3 worm cellular contexts compared by ENCODE assay signal in the genomic region with DNA sequence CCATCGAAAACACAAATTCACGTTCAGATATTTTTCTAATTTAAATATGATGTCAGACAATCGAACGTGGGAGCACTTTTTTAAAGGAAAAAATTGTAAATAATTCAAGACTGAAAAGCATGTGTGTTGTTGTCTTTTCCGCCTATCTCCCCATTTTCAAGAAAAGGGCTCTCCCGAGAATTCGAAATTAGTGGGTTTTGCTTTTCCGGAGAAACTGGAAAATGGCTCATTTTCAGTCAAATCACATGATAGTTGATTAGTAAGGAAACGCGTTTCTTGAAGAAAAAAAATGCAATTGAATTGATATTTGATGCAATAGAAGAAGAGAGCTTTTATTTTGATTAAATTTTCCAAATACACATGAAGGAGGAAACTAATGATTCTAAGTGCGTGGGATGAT.
A peak's percentile ranks its signal among the peaks of the same experiment; 100 is the strongest.
TF ChIP-seq lines count a peak whose summit lies in the region.

No protein-coding gene starts in this region.

TF ChIP-seq in whole organism, L1 larva, 84 proteins besides CTCF, POLR2A, EP300 and RAD21:
- TF ChIP-seq aly-2 (tag; optimal IDR thresholded peaks at IDR 0.05; lab: Kevin White, UChicago) (no peak), nhr-47 (tag; optimal IDR thresholded peaks at IDR 0.05; lab: Kevin White, UChicago) (peak; percentile 74), unc-86 (tag; optimal IDR thresholded peaks at IDR 0.05; lab: Kevin White, UChicago) (peak; percentile 42), dsc-1 (tag; optimal IDR thresholded peaks at IDR 0.05; lab: Kevin White, UChicago) (peak; percentile 75), lin-14 (GFP tag; optimal IDR thresholded peaks at IDR 0.05; lab: Kevin White, UChicago) (peak; percentile 47), grh-1 (GFP tag; IDR thresholded peaks at IDR 0.05; lab: Robert Waterston, UW) (no peak), elt-3 (tag; optimal IDR thresholded peaks at IDR 0.05; lab: Kevin White, UChicago) (no peak), pax-3 (tag; optimal IDR thresholded peaks at IDR 0.05; lab: Kevin White, UChicago) (peak; percentile 27), ztf-4 (tag; optimal IDR thresholded peaks at IDR 0.05; lab: Kevin White, UChicago) (peak; percentile 3), egl-13 (tag; optimal IDR thresholded peaks at IDR 0.05; lab: Kevin White, UChicago) (peak; percentile 59), nhr-71 (tag; optimal IDR thresholded peaks at IDR 0.05; lab: Kevin White, UChicago) (peak; percentile 72), C16A3.4 (tag; optimal IDR thresholded peaks at IDR 0.05; lab: Kevin White, UChicago) (no peak), nhr-12 (tag; optimal IDR thresholded peaks at IDR 0.05; lab: Kevin White, UChicago) (no peak), fkh-8 (tag; optimal IDR thresholded peaks at IDR 0.05; lab: Kevin White, UChicago) (peak; percentile 63), lsy-2 (tag; optimal IDR thresholded peaks at IDR 0.05; lab: Kevin White, UChicago) (peak in 1 of 2 experiments; percentile 13), mef-2 (tag; optimal IDR thresholded peaks at IDR 0.05; lab: Kevin White, UChicago) (no peak), nhr-20 (tag; optimal IDR thresholded peaks at IDR 0.05; lab: Kevin White, UChicago) (no peak), xbp-1 (tag; optimal IDR thresholded peaks at IDR 0.05; lab: Kevin White, UChicago) (no peak), tbx-2 (tag; optimal IDR thresholded peaks at IDR 0.05; lab: Kevin White, UChicago) (peak; percentile 4)

TF ChIP-seq in whole organism, L2 larva, 48 proteins besides CTCF, POLR2A, EP300 and RAD21:
- TF ChIP-seq crh-2 (tag; optimal IDR thresholded peaks at IDR 0.05; lab: Kevin White, UChicago) = peak; percentile 29
- peak in 1 of 2 experiments; percentile 49 for TF ChIP-seq lsy-2 (tag; optimal IDR thresholded peaks at IDR 0.05; lab: Kevin White, UChicago)
- TF ChIP-seq C34F6.9 (tag; optimal IDR thresholded peaks at IDR 0.05; lab: Kevin White, UChicago) = peak; percentile 15
- peak; percentile 8 for TF ChIP-seq nhr-6 (tag; optimal IDR thresholded peaks at IDR 0.05; lab: Kevin White, UChicago)
- TF ChIP-seq unc-55 (GFP tag; optimal IDR thresholded peaks at IDR 0.05; lab: Kevin White, UChicago) = peak; percentile 10
- TF ChIP-seq ztf-11 (tag; optimal IDR thresholded peaks at IDR 0.05; lab: Kevin White, UChicago) = no peak
- no peak for TF ChIP-seq elt-3 (tag; optimal IDR thresholded peaks at IDR 0.05; lab: Kevin White, UChicago)

TF ChIP-seq in whole organism, L4 larva, 104 proteins besides CTCF, POLR2A, EP300 and RAD21:
- TF ChIP-seq hlh-30 (tag; optimal IDR thresholded peaks at IDR 0.05; lab: Kevin White, UChicago; ENCODE audit: insufficient read depth) = no peak
- peak; percentile 26 for TF ChIP-seq nhr-11 (tag; optimal IDR thresholded peaks at IDR 0.05; lab: Kevin White, UChicago)
